1 fruit fly cellular context compared by ENCODE assay signal in genomic region chr2L:7123695-7124094, dm6.
TF ChIP-seq lines count a peak whose summit lies in the region.

No protein-coding gene starts in this region.

TF ChIP-seq in whole organism, embryonic, 481 proteins besides CTCF, POLR2A, EP300 and RAD21 (continued from another document and continues in another):
- TF ChIP-seq tap (tag; optimal IDR thresholded peaks at IDR 0.05; lab: Kevin White, UChicago), result peak; percentile 74
- peak; percentile 63 for TF ChIP-seq Mad (GFP tag; optimal IDR thresholded peaks at IDR 0.05; lab: Kevin White, UChicago)
- TF ChIP-seq CG7987 (GFP tag; optimal IDR thresholded peaks at IDR 0.05; lab: Kevin White, UChicago), result peak; percentile 25
- 0 out of 2 replicates have a peak, but pooled peaks have one; percentile 6 for TF ChIP-seq CG31224 (GFP tag; IDR thresholded peaks at IDR 0.05; lab: Robert Waterston, UW)
- peak; percentile 67 for TF ChIP-seq Sox100B (GFP tag; optimal IDR thresholded peaks at IDR 0.05; lab: Kevin White, UChicago)
- TF ChIP-seq CG3407 (GFP tag; optimal IDR thresholded peaks at IDR 0.05; lab: Kevin White, UChicago), result peak; percentile 70
- TF ChIP-seq Deaf1 (tag; optimal IDR thresholded peaks at IDR 0.05; lab: Kevin White, UChicago), result peak; percentile 35
- peak; percentile 77 for TF ChIP-seq row (GFP tag; IDR thresholded peaks at IDR 0.05; lab: Robert Waterston, UW)
- TF ChIP-seq mam (GFP tag; optimal IDR thresholded peaks at IDR 0.05; lab: Kevin White, UChicago), result peak; percentile 32
- peak; percentile 89 for TF ChIP-seq Antp (GFP tag; optimal IDR thresholded peaks at IDR 0.05; lab: Kevin White, UChicago)
- TF ChIP-seq Max (GFP tag; optimal IDR thresholded peaks at IDR 0.05; lab: Kevin White, UChicago), result peak; percentile 67
- peak; percentile 74 for TF ChIP-seq CG8359 (GFP tag; optimal IDR thresholded peaks at IDR 0.05; lab: Kevin White, UChicago; ENCODE audit: borderline replicate concordance)
- no peak for TF ChIP-seq Bgb (GFP tag; IDR thresholded peaks at IDR 0.05; lab: Robert Waterston, UW; ENCODE audit: partially characterized antibody)
- peak; percentile 45 for TF ChIP-seq CG10462 (GFP tag; optimal IDR thresholded peaks at IDR 0.05; lab: Kevin White, UChicago)
- peak; percentile 47; the same call in 1 of the 2 replicates for TF ChIP-seq gt (GFP tag; IDR thresholded peaks at IDR 0.05; lab: Robert Waterston, UW)
- TF ChIP-seq ttk (GFP tag; IDR thresholded peaks at IDR 0.05; lab: Robert Waterston, UW), result peak; percentile 70
- no peak for TF ChIP-seq CG2199 (GFP tag; IDR thresholded peaks at IDR 0.05; lab: Robert Waterston, UW)
- peak in 1 of 3 experiments; percentile 89 for TF ChIP-seq lola (GFP tag; optimal IDR thresholded peaks at IDR 0.05; lab: Kevin White, UChicago)
- TF ChIP-seq CG18476 (GFP tag; optimal IDR thresholded peaks at IDR 0.05; lab: Kevin White, UChicago), result peak; percentile 71
- peak; percentile 89 for TF ChIP-seq otp (GFP tag; IDR thresholded peaks at IDR 0.05; lab: Robert Waterston, UW)
- TF ChIP-seq CG11696 (GFP tag; IDR thresholded peaks at IDR 0.05; lab: Robert Waterston, UW), result 0 out of 2 replicates have a peak, but pooled peaks have one; percentile 46
- TF ChIP-seq Ada2b (GFP tag; IDR thresholded peaks at IDR 0.05; lab: Robert Waterston, UW), result peak; percentile 57; the same call in 1 of the 2 replicates
- TF ChIP-seq twi (tag; optimal IDR thresholded peaks at IDR 0.05; lab: Kevin White, UChicago), result peak; percentile 76
- TF ChIP-seq pum (GFP tag; optimal IDR thresholded peaks at IDR 0.05; lab: Kevin White, UChicago), result peak; percentile 83
- peak; percentile 40 for TF ChIP-seq CG9876 (GFP tag; optimal IDR thresholded peaks at IDR 0.05; lab: Kevin White, UChicago)
- TF ChIP-seq Sry-δ (GFP tag; optimal IDR thresholded peaks at IDR 0.05; lab: Kevin White, UChicago), result peak; percentile 51
- TF ChIP-seq CG8765 (GFP tag; IDR thresholded peaks at IDR 0.05; lab: Robert Waterston, UW), result peak; percentile 75; the same call in 1 of the 2 replicates
- TF ChIP-seq jumu (GFP tag; optimal IDR thresholded peaks at IDR 0.05; lab: Kevin White, UChicago), result peak; percentile 81
- peak; percentile 82 for TF ChIP-seq chn (GFP tag; optimal IDR thresholded peaks at IDR 0.05; lab: Kevin White, UChicago)
- TF ChIP-seq CG13624 (GFP tag; optimal IDR thresholded peaks at IDR 0.05; lab: Kevin White, UChicago), result peak; percentile 58
- TF ChIP-seq CG11398 (GFP tag; optimal IDR thresholded peaks at IDR 0.05; lab: Kevin White, UChicago), result peak; percentile 79
- TF ChIP-seq eve (GFP tag; optimal IDR thresholded peaks at IDR 0.05; lab: Kevin White, UChicago), result peak in 1 of 2 experiments; percentile 86
- TF ChIP-seq BtbVII (GFP tag; optimal IDR thresholded peaks at IDR 0.05; lab: Kevin White, UChicago), result peak; percentile 49
- peak; percentile 71 for TF ChIP-seq HLH3B (GFP tag; IDR thresholded peaks at IDR 0.05; lab: Robert Waterston, UW)
- TF ChIP-seq CG3065 (GFP tag; optimal IDR thresholded peaks at IDR 0.05; lab: Kevin White, UChicago), result peak; percentile 36
- TF ChIP-seq en (GFP tag; optimal IDR thresholded peaks at IDR 0.05; lab: Kevin White, UChicago), result peak; percentile 61
- no peak for TF ChIP-seq Hmr (GFP tag; optimal IDR thresholded peaks at IDR 0.05; lab: Kevin White, UChicago)
- peak; percentile 71 for TF ChIP-seq CG10654 (GFP tag; optimal IDR thresholded peaks at IDR 0.05; lab: Kevin White, UChicago)
- TF ChIP-seq NFAT (GFP tag; IDR thresholded peaks at IDR 0.05; lab: Robert Waterston, UW), result no peak
- TF ChIP-seq CG7963 (GFP tag; IDR thresholded peaks at IDR 0.05; lab: Robert Waterston, UW; ENCODE audit: partially characterized antibody), result no peak
- peak in 1 of 2 experiments; percentile 48 for TF ChIP-seq Eip74EF (GFP tag; optimal IDR thresholded peaks at IDR 0.05; lab: Kevin White, UChicago)
- no peak for TF ChIP-seq CG16779 (GFP tag; IDR thresholded peaks at IDR 0.05; lab: Robert Waterston, UW)
- TF ChIP-seq Drgx (GFP tag; IDR thresholded peaks at IDR 0.05; lab: Robert Waterston, UW), result no peak
- peak; percentile 83 for TF ChIP-seq Sox102F (GFP tag; optimal IDR thresholded peaks at IDR 0.05; lab: Kevin White, UChicago)
- peak; percentile 67; the same call in 1 of the 2 replicates for TF ChIP-seq sisA (GFP tag; IDR thresholded peaks at IDR 0.05; lab: Robert Waterston, UW)
- no peak for TF ChIP-seq knrl (GFP tag; IDR thresholded peaks at IDR 0.05; lab: Robert Waterston, UW; ENCODE audit: partially characterized antibody)
- peak; percentile 74 for TF ChIP-seq tgo (GFP tag; IDR thresholded peaks at IDR 0.05; lab: Robert Waterston, UW)
- peak; percentile 64 for TF ChIP-seq CG12942 (GFP tag; optimal IDR thresholded peaks at IDR 0.05; lab: Kevin White, UChicago)
- TF ChIP-seq trh (GFP tag; optimal IDR thresholded peaks at IDR 0.05; lab: Kevin White, UChicago), result peak; percentile 52
- TF ChIP-seq CG10147 (GFP tag; optimal IDR thresholded peaks at IDR 0.05; lab: Kevin White, UChicago), result peak; percentile 18
- peak; percentile 68 for TF ChIP-seq NK7.1 (GFP tag; optimal IDR thresholded peaks at IDR 0.05; lab: Kevin White, UChicago)
- TF ChIP-seq Abd-B (GFP tag; optimal IDR thresholded peaks at IDR 0.05; lab: Kevin White, UChicago), result peak; percentile 70
- TF ChIP-seq prd (optimal IDR thresholded peaks at IDR 0.05; lab: Kevin White, UChicago), result no peak
- peak; percentile 87 for TF ChIP-seq prd (GFP tag; IDR thresholded peaks at IDR 0.05; lab: Robert Waterston, UW)
- TF ChIP-seq danr (GFP tag; IDR thresholded peaks at IDR 0.05; lab: Robert Waterston, UW), result no peak
- TF ChIP-seq CG14965 (GFP tag; optimal IDR thresholded peaks at IDR 0.05; lab: Kevin White, UChicago; ENCODE audit: borderline replicate concordance), result peak; percentile 58
- peak; percentile 47 for TF ChIP-seq cato (GFP tag; optimal IDR thresholded peaks at IDR 0.05; lab: Kevin White, UChicago; ENCODE audit: borderline replicate concordance)
- TF ChIP-seq CG3995 (GFP tag; optimal IDR thresholded peaks at IDR 0.05; lab: Kevin White, UChicago), result no peak
- TF ChIP-seq CG15514 (GFP tag; optimal IDR thresholded peaks at IDR 0.05; lab: Kevin White, UChicago), result no peak
- TF ChIP-seq Nf-YC (tag; optimal IDR thresholded peaks at IDR 0.05; lab: Kevin White, UChicago), result no peak
- 0 out of 2 replicates have a peak, but pooled peaks have one; percentile 36 for TF ChIP-seq toy (GFP tag; IDR thresholded peaks at IDR 0.05; lab: Robert Waterston, UW)
- TF ChIP-seq CG10979 (tag; optimal IDR thresholded peaks at IDR 0.05; lab: Kevin White, UChicago), result peak; percentile 92
- TF ChIP-seq CG10366 (GFP tag; IDR thresholded peaks at IDR 0.05; lab: Robert Waterston, UW), result peak; percentile 63
- TF ChIP-seq fru (optimal IDR thresholded peaks at IDR 0.05; lab: Kevin White, UChicago), result no peak
- peak; percentile 36 for TF ChIP-seq CG15073 (GFP tag; optimal IDR thresholded peaks at IDR 0.05; lab: Kevin White, UChicago)
- peak; percentile 86 for TF ChIP-seq CG33557 (GFP tag; optimal IDR thresholded peaks at IDR 0.05; lab: Kevin White, UChicago)
- peak; percentile 18 for TF ChIP-seq HmgD (GFP tag; optimal IDR thresholded peaks at IDR 0.05; lab: Kevin White, UChicago)
- TF ChIP-seq CG12219 (GFP tag; optimal IDR thresholded peaks at IDR 0.05; lab: Kevin White, UChicago), result peak; percentile 68
- peak; percentile 43 for TF ChIP-seq CG12769 (tag; optimal IDR thresholded peaks at IDR 0.05; lab: Kevin White, UChicago)
- TF ChIP-seq Nf-YB (GFP tag; optimal IDR thresholded peaks at IDR 0.05; lab: Kevin White, UChicago), result peak; percentile 56
- peak; percentile 62 for TF ChIP-seq CG6654 (GFP tag; optimal IDR thresholded peaks at IDR 0.05; lab: Kevin White, UChicago)
- TF ChIP-seq Fer3 (tag; optimal IDR thresholded peaks at IDR 0.05; lab: Kevin White, UChicago), result peak; percentile 53
- TF ChIP-seq CG17359 (tag; optimal IDR thresholded peaks at IDR 0.05; lab: Kevin White, UChicago), result peak; percentile 85
- TF ChIP-seq kay (GFP tag; optimal IDR thresholded peaks at IDR 0.05; lab: Kevin White, UChicago), result peak; percentile 51
- TF ChIP-seq wor (GFP tag; IDR thresholded peaks at IDR 0.05; lab: Robert Waterston, UW), result peak; percentile 74
- TF ChIP-seq usp (GFP tag; optimal IDR thresholded peaks at IDR 0.05; lab: Kevin White, UChicago), result no peak
- peak; percentile 9 for TF ChIP-seq emc (GFP tag; optimal IDR thresholded peaks at IDR 0.05; lab: Kevin White, UChicago)
- TF ChIP-seq dmrt11E (tag; optimal IDR thresholded peaks at IDR 0.05; lab: Kevin White, UChicago), result peak; percentile 96
- peak; percentile 51 for TF ChIP-seq Ets97D (GFP tag; optimal IDR thresholded peaks at IDR 0.05; lab: Kevin White, UChicago)
- TF ChIP-seq tna (GFP tag; IDR thresholded peaks at IDR 0.05; lab: Robert Waterston, UW; ENCODE audit: partially characterized antibody), result no peak
- TF ChIP-seq crol (GFP tag; IDR thresholded peaks at IDR 0.05; lab: Robert Waterston, UW), result peak; percentile 72; the same call in 1 of the 2 replicates
- TF ChIP-seq CG43689 (GFP tag; IDR thresholded peaks at IDR 0.05; lab: Robert Waterston, UW), result no peak
- peak; percentile 84 for TF ChIP-seq CG7839 (tag; optimal IDR thresholded peaks at IDR 0.05; lab: Kevin White, UChicago)
- peak; percentile 50 for TF ChIP-seq Usf (GFP tag; optimal IDR thresholded peaks at IDR 0.05; lab: Kevin White, UChicago)
- no peak for TF ChIP-seq Dbx (GFP tag; IDR thresholded peaks at IDR 0.05; lab: Robert Waterston, UW)
- peak; percentile 36 for TF ChIP-seq wek (GFP tag; optimal IDR thresholded peaks at IDR 0.05; lab: Kevin White, UChicago)
- peak; percentile 45; the same call in 1 of the 2 replicates for TF ChIP-seq CG14014 (GFP tag; IDR thresholded peaks at IDR 0.05; lab: Robert Waterston, UW)
- no peak for TF ChIP-seq CG1832 (GFP tag; optimal IDR thresholded peaks at IDR 0.05; lab: Kevin White, UChicago)
- TF ChIP-seq CG4854 (GFP tag; optimal IDR thresholded peaks at IDR 0.05; lab: Kevin White, UChicago), result peak; percentile 68
- TF ChIP-seq pnt (GFP tag; optimal IDR thresholded peaks at IDR 0.05; lab: Kevin White, UChicago), result peak; percentile 88
- TF ChIP-seq E2f2 (GFP tag; IDR thresholded peaks at IDR 0.05; lab: Robert Waterston, UW), result peak; percentile 37; the same call in 1 of the 2 replicates
- TF ChIP-seq cwo (GFP tag; optimal IDR thresholded peaks at IDR 0.05; lab: Kevin White, UChicago), result no peak
- peak; percentile 49 for TF ChIP-seq CG4730 (GFP tag; IDR thresholded peaks at IDR 0.05; lab: Robert Waterston, UW)
- TF ChIP-seq CG13296 (GFP tag; optimal IDR thresholded peaks at IDR 0.05; lab: Kevin White, UChicago), result peak; percentile 7
- peak; percentile 90 for TF ChIP-seq vvl (GFP tag; IDR thresholded peaks at IDR 0.05; lab: Robert Waterston, UW)
- peak; percentile 81 for TF ChIP-seq Chrac-16 (GFP tag; optimal IDR thresholded peaks at IDR 0.05; lab: Kevin White, UChicago)
- peak; percentile 61; the same call in 1 of the 2 replicates for TF ChIP-seq ro (GFP tag; IDR thresholded peaks at IDR 0.05; lab: Robert Waterston, UW)
- no peak for TF ChIP-seq lov (optimal IDR thresholded peaks at IDR 0.05; lab: Kevin White, UChicago)
- TF ChIP-seq lov (GFP tag; IDR thresholded peaks at IDR 0.05; lab: Robert Waterston, UW), result peak; percentile 91
- peak; percentile 56 for TF ChIP-seq CG11247 (GFP tag; IDR thresholded peaks at IDR 0.05; lab: Robert Waterston, UW)
- TF ChIP-seq sug (tag; optimal IDR thresholded peaks at IDR 0.05; lab: Kevin White, UChicago), result no peak
- no peak for TF ChIP-seq zen2 (GFP tag; IDR thresholded peaks at IDR 0.05; lab: Robert Waterston, UW; ENCODE audit: partially characterized antibody)
- TF ChIP-seq nmo (GFP tag; optimal IDR thresholded peaks at IDR 0.05; lab: Kevin White, UChicago), result peak; percentile 87
- TF ChIP-seq CG2712 (tag; optimal IDR thresholded peaks at IDR 0.05; lab: Kevin White, UChicago), result peak; percentile 94
- peak; percentile 65 for TF ChIP-seq CG1233 (GFP tag; optimal IDR thresholded peaks at IDR 0.05; lab: Kevin White, UChicago)
- no peak for TF ChIP-seq luna (GFP tag; optimal IDR thresholded peaks at IDR 0.05; lab: Kevin White, UChicago)
- peak; percentile 58; the same call in 1 of the 3 replicates for TF ChIP-seq CG11093 (GFP tag; IDR thresholded peaks at IDR 0.05; lab: Robert Waterston, UW)
- TF ChIP-seq sqz (GFP tag; optimal IDR thresholded peaks at IDR 0.05; lab: Kevin White, UChicago), result peak; percentile 37
- TF ChIP-seq Atf3 (GFP tag; optimal IDR thresholded peaks at IDR 0.05; lab: Kevin White, UChicago), result peak; percentile 61
- TF ChIP-seq CG31388 (GFP tag; optimal IDR thresholded peaks at IDR 0.05; lab: Kevin White, UChicago), result peak; percentile 15
- TF ChIP-seq nau (GFP tag; optimal IDR thresholded peaks at IDR 0.05; lab: Kevin White, UChicago), result peak; percentile 55
- peak; percentile 66 for TF ChIP-seq ERR (GFP tag; optimal IDR thresholded peaks at IDR 0.05; lab: Kevin White, UChicago)
- TF ChIP-seq tll (GFP tag; optimal IDR thresholded peaks at IDR 0.05; lab: Kevin White, UChicago), result no peak
- peak; percentile 26 for TF ChIP-seq Jarid2 (GFP tag; optimal IDR thresholded peaks at IDR 0.05; lab: Kevin White, UChicago)
- TF ChIP-seq CG18011 (GFP tag; optimal IDR thresholded peaks at IDR 0.05; lab: Kevin White, UChicago), result no peak
- TF ChIP-seq Sry-β (GFP tag; optimal IDR thresholded peaks at IDR 0.05; lab: Kevin White, UChicago), result peak; percentile 47
- peak; percentile 72 for TF ChIP-seq CG7556 (GFP tag; optimal IDR thresholded peaks at IDR 0.05; lab: Kevin White, UChicago)
- peak; percentile 78 for TF ChIP-seq CG1792 (GFP tag; optimal IDR thresholded peaks at IDR 0.05; lab: Kevin White, UChicago)
- TF ChIP-seq Dfd (GFP tag; optimal IDR thresholded peaks at IDR 0.05; lab: Kevin White, UChicago), result no peak
- TF ChIP-seq gcm2 (GFP tag; optimal IDR thresholded peaks at IDR 0.05; lab: Kevin White, UChicago), result peak; percentile 34
- TF ChIP-seq tio (GFP tag; optimal IDR thresholded peaks at IDR 0.05; lab: Kevin White, UChicago), result peak; percentile 74
- TF ChIP-seq CG2875 (GFP tag; optimal IDR thresholded peaks at IDR 0.05; lab: Kevin White, UChicago), result peak; percentile 77
- peak; percentile 80 for TF ChIP-seq CoRest (tag; optimal IDR thresholded peaks at IDR 0.05; lab: Kevin White, UChicago)
- TF ChIP-seq CG2678 (tag; optimal IDR thresholded peaks at IDR 0.05; lab: Kevin White, UChicago), result peak; percentile 77
- peak; percentile 93 for TF ChIP-seq zfh1 (GFP tag; IDR thresholded peaks at IDR 0.05; lab: Robert Waterston, UW)
- TF ChIP-seq CG7786 (GFP tag; optimal IDR thresholded peaks at IDR 0.05; lab: Kevin White, UChicago), result peak; percentile 75
- peak; percentile 43 for TF ChIP-seq ab (GFP tag; optimal IDR thresholded peaks at IDR 0.05; lab: Kevin White, UChicago)
- peak; percentile 78 to 82 for TF ChIP-seq Pdp1 (GFP tag; optimal IDR thresholded peaks at IDR 0.05; lab: Kevin White, UChicago)
- TF ChIP-seq CG32767 (GFP tag; IDR thresholded peaks at IDR 0.05; lab: Robert Waterston, UW), result peak; percentile 47; the same call in 1 of the 2 replicates
